Fruit fly (Drosophila melanogaster): ENCODE results near the gene CG31522.

Gene CG31522

dm6 chr3R:4399810-4400496 is 62.7 kb downstream of the CG31522 start:
- TF ChIP-seq psq (optimal IDR thresholded peaks at IDR 0.05) = no peak
- no peak for TF ChIP-seq EcR (GFP tag; optimal IDR thresholded peaks at IDR 0.05)
- no peak for TF ChIP-seq Dll (optimal IDR thresholded peaks at IDR 0.05)
- TF ChIP-seq CG8478 (optimal IDR thresholded peaks at IDR 0.05) = no peak
- TF ChIP-seq usp (GFP tag; optimal IDR thresholded peaks at IDR 0.05) = no peak
- no peak for TF ChIP-seq pan (optimal IDR thresholded peaks at IDR 0.05)

DNA sequence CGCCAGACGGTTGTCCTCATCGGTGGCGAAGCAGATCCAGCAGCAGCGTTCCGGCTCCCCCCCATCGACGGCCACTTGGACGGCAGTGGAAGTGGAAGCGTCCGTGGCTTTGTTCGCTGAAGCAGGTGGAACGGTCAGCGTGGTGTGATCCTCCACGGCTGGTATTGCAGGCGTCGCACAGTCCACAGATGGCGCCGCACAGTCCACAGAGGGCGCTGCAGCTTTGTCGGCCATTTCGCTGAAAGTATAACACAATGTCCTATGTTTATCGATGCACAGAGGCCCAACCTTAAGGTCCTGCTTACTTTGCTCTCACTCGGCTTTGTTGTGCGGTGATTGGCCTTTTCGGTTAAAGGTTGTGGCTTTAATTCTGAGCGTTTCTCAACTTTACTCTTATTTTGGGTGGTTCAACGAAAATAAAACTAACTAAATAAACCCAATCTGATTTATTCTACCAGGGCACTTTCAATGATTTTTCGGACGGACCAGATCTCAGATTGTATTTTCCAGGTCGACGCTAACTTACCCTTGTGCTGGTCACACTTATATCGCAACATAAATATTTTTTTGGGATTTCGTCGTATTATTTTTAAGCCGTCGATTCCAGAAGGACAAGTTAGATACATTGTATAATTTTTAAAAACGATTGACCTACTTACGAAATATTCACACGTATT is 65.1 kb downstream of the CG31522 start, which contains the start of gene CG9855:
CG9855 (minus strand) TSS at position 473 of the 677 bp plus-strand sequence.
- TF ChIP-seq psq (optimal IDR thresholded peaks at IDR 0.05) (no peak), usp (GFP tag; optimal IDR thresholded peaks at IDR 0.05) (no peak), pan (optimal IDR thresholded peaks at IDR 0.05) (no peak), EcR (GFP tag; optimal IDR thresholded peaks at IDR 0.05) (no peak), Dll (optimal IDR thresholded peaks at IDR 0.05) (no peak), CG8478 (optimal IDR thresholded peaks at IDR 0.05) (no peak)

DNA sequence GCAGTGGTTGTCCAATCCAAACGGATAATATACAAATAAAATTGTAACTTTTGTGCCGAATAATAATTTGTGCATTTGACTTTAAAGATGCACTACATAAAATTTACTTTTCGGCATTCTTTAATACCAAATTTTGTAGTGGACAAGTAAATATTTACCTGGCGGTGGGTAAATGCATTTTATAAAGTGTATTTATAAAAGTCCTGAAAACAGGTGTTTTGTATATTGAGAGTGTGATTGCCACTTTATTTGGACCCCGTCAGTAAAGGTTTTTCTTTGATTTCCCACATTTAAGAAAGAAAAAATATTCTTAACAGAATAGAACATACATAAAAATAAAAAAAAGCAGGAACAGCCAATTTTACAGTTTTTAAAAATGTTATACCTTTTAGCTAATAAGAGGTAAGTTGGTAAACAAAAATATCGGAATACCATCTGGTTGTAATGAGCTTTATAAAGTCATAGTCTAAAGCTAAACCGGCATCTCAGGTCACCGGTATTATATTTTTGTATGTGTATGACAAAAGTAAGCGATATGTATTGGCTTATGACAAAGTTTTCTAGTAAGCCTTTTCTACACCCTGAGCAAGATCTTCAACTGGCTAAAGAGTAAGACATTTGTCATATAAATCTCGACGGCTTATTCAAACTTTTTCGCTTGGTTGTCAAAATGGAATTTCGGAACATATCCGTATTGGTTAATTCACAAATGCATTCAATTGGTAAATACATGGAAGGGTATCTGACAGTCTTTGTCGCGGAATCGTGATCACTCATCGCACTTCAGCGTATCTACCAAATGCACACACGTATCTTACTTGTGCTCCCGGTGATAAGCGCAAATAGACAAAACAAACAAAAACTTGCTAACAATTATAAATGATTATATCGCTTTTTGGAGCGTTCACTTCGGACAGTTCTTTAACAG is 67.8 kb downstream of the CG31522 start:
- TF ChIP-seq psq (optimal IDR thresholded peaks at IDR 0.05) (no peak), Dll (optimal IDR thresholded peaks at IDR 0.05) (no peak), CG8478 (optimal IDR thresholded peaks at IDR 0.05) (no peak), EcR (GFP tag; optimal IDR thresholded peaks at IDR 0.05) (no peak), usp (GFP tag; optimal IDR thresholded peaks at IDR 0.05) (no peak), pan (optimal IDR thresholded peaks at IDR 0.05) (no peak)

dm6 chr3R:4394117-4394516 is 68.6 kb downstream of the CG31522 start, which contains the start of gene CG34112:
TSS of gene CG34112 (minus strand) at chr3R:4394259.
- no peak for TF ChIP-seq Dll (optimal IDR thresholded peaks at IDR 0.05)
- TF ChIP-seq usp (GFP tag; optimal IDR thresholded peaks at IDR 0.05) = no peak
- no peak for TF ChIP-seq EcR (GFP tag; optimal IDR thresholded peaks at IDR 0.05)
- TF ChIP-seq pan (optimal IDR thresholded peaks at IDR 0.05) = no peak
- no peak for TF ChIP-seq psq (optimal IDR thresholded peaks at IDR 0.05)
- no peak for TF ChIP-seq CG8478 (optimal IDR thresholded peaks at IDR 0.05)
